ENCODE assay signal across 5 worm cellular contexts in genomic region chrX:2590777-2591176, ce11.
TF ChIP-seq lines count a peak whose summit lies in the region.

No protein-coding gene starts in this region.

TF ChIP-seq in whole organism, L1 larva, 84 proteins besides CTCF, POLR2A, EP300 and RAD21 (continues in another document):
- no peak for TF ChIP-seq hpl-2 (GFP tag; optimal IDR thresholded peaks at IDR 0.05; lab: Kevin White, UChicago)
- no peak for TF ChIP-seq aha-1 (tag; optimal IDR thresholded peaks at IDR 0.05; lab: Kevin White, UChicago)
- no peak for TF ChIP-seq unc-98 (GFP tag; IDR thresholded peaks at IDR 0.05; lab: Robert Waterston, UW)
- no peak for TF ChIP-seq Y116A8C.19 (tag; optimal IDR thresholded peaks at IDR 0.05; lab: Kevin White, UChicago; ENCODE audit: borderline replicate concordance)
- TF ChIP-seq C34B4.2 (tag; optimal IDR thresholded peaks at IDR 0.05; lab: Kevin White, UChicago): no peak
- TF ChIP-seq dpl-1 (GFP tag; optimal IDR thresholded peaks at IDR 0.05; lab: Kevin White, UChicago): no peak
- TF ChIP-seq nhr-90 (tag; optimal IDR thresholded peaks at IDR 0.05; lab: Kevin White, UChicago; ENCODE audit: poor library complexity): peak; percentile 36
- TF ChIP-seq tlp-1 (tag; optimal IDR thresholded peaks at IDR 0.05; lab: Kevin White, UChicago): no peak
- TF ChIP-seq nhr-71 (tag; optimal IDR thresholded peaks at IDR 0.05; lab: Kevin White, UChicago): peak; percentile 15
- TF ChIP-seq grh-1 (GFP tag; IDR thresholded peaks at IDR 0.05; lab: Robert Waterston, UW): no peak
- TF ChIP-seq skn-1 (tag; optimal IDR thresholded peaks at IDR 0.05; lab: Kevin White, UChicago): peak; percentile 36
- TF ChIP-seq blmp-1 (tag; optimal IDR thresholded peaks at IDR 0.05; lab: Kevin White, UChicago): peak; percentile 85
- no peak for TF ChIP-seq nhr-12 (tag; optimal IDR thresholded peaks at IDR 0.05; lab: Kevin White, UChicago)
- no peak for TF ChIP-seq isw-1 (GFP tag; IDR thresholded peaks at IDR 0.05; lab: Robert Waterston, UW)
- TF ChIP-seq C04F5.9 (tag; optimal IDR thresholded peaks at IDR 0.05; lab: Kevin White, UChicago): no peak
- TF ChIP-seq alr-1 (tag; optimal IDR thresholded peaks at IDR 0.05; lab: Kevin White, UChicago; ENCODE audit: borderline replicate concordance): no peak
- TF ChIP-seq lin-14 (GFP tag; optimal IDR thresholded peaks at IDR 0.05; lab: Kevin White, UChicago): peak; percentile 64
- TF ChIP-seq elt-3 (tag; optimal IDR thresholded peaks at IDR 0.05; lab: Kevin White, UChicago): peak in 1 of 6 experiments; percentile 76

TF ChIP-seq in whole organism, L2 larva, 48 proteins besides CTCF, POLR2A, EP300 and RAD21:
- TF ChIP-seq ceh-16 (tag; optimal IDR thresholded peaks at IDR 0.05; lab: Kevin White, UChicago): peak; percentile 24
- TF ChIP-seq nhr-6 (tag; optimal IDR thresholded peaks at IDR 0.05; lab: Kevin White, UChicago): peak; percentile 10
- no peak for TF ChIP-seq lin-39 (tag; optimal IDR thresholded peaks at IDR 0.05; lab: Kevin White, UChicago)
- TF ChIP-seq sma-3 (GFP tag; optimal IDR thresholded peaks at IDR 0.05; lab: Kevin White, UChicago): peak; percentile 12
- TF ChIP-seq nhr-21 (tag; optimal IDR thresholded peaks at IDR 0.05; lab: Kevin White, UChicago): peak; percentile 82
- TF ChIP-seq fos-1 (tag; optimal IDR thresholded peaks at IDR 0.05; lab: Kevin White, UChicago): peak; percentile 26
- TF ChIP-seq blmp-1 (tag; optimal IDR thresholded peaks at IDR 0.05; lab: Kevin White, UChicago; ENCODE audit: insufficient read depth): peak; percentile 36
- peak; percentile 47 for TF ChIP-seq sma-9 (GFP tag; optimal IDR thresholded peaks at IDR 0.05; lab: Kevin White, UChicago)
- no peak for TF ChIP-seq sma-9 (tag; optimal IDR thresholded peaks at IDR 0.05; lab: Kevin White, UChicago)
- no peak for TF ChIP-seq nhr-237 (tag; optimal IDR thresholded peaks at IDR 0.05; lab: Kevin White, UChicago)
- peak; percentile 85 for TF ChIP-seq nhr-25 (tag; optimal IDR thresholded peaks at IDR 0.05; lab: Kevin White, UChicago)
- TF ChIP-seq ama-1 (optimal IDR thresholded peaks at IDR 0.05; lab: Kevin White, UChicago): peak; percentile 49
- TF ChIP-seq nhr-129 (tag; optimal IDR thresholded peaks at IDR 0.05; lab: Kevin White, UChicago): peak; percentile 38
- peak; percentile 17 for TF ChIP-seq crh-2 (tag; optimal IDR thresholded peaks at IDR 0.05; lab: Kevin White, UChicago)
- no peak for TF ChIP-seq unc-39 (tag; optimal IDR thresholded peaks at IDR 0.05; lab: Kevin White, UChicago)
- peak; percentile 73 for TF ChIP-seq sem-4 (tag; optimal IDR thresholded peaks at IDR 0.05; lab: Kevin White, UChicago)
- no peak for TF ChIP-seq lsy-2 (tag; optimal IDR thresholded peaks at IDR 0.05; lab: Kevin White, UChicago)
- TF ChIP-seq ztf-4 (tag; optimal IDR thresholded peaks at IDR 0.05; lab: Kevin White, UChicago): no peak

TF ChIP-seq in whole organism, L3 larva, 47 proteins besides CTCF, POLR2A, EP300 and RAD21 (continues in another document):
- TF ChIP-seq nhr-25 (tag; optimal IDR thresholded peaks at IDR 0.05; lab: Kevin White, UChicago) (peak; percentile 86), ceh-9 (tag; optimal IDR thresholded peaks at IDR 0.05; lab: Kevin White, UChicago) (no peak), tbx-2 (tag; optimal IDR thresholded peaks at IDR 0.05; lab: Kevin White, UChicago) (peak; percentile 15), ztf-11 (tag; optimal IDR thresholded peaks at IDR 0.05; lab: Kevin White, UChicago) (no peak), hmg-11 (tag; optimal IDR thresholded peaks at IDR 0.05; lab: Kevin White, UChicago) (no peak), fkh-2 (tag; optimal IDR thresholded peaks at IDR 0.05; lab: Kevin White, UChicago) (no peak), elt-3 (tag; optimal IDR thresholded peaks at IDR 0.05; lab: Kevin White, UChicago) (peak in 1 of 3 experiments; percentile 25), pqm-1 (tag; optimal IDR thresholded peaks at IDR 0.05; lab: Kevin White, UChicago) (no peak), R02D3.7 (tag; optimal IDR thresholded peaks at IDR 0.05; lab: Kevin White, UChicago) (no peak), egl-27 (tag; optimal IDR thresholded peaks at IDR 0.05; lab: Kevin White, UChicago) (no peak), sea-2 (GFP tag; optimal IDR thresholded peaks at IDR 0.05; lab: Kevin White, UChicago) (no peak), lsy-12 (tag; optimal IDR thresholded peaks at IDR 0.05; lab: Kevin White, UChicago) (peak; percentile 15), nhr-76 (tag; optimal IDR thresholded peaks at IDR 0.05; lab: Kevin White, UChicago) (no peak), aly-2 (tag; optimal IDR thresholded peaks at IDR 0.05; lab: Kevin White, UChicago) (no peak), daf-12 (tag; optimal IDR thresholded peaks at IDR 0.05; lab: Kevin White, UChicago) (no peak), nhr-28 (tag; optimal IDR thresholded peaks at IDR 0.05; lab: Kevin White, UChicago) (no peak), skn-1 (tag; optimal IDR thresholded peaks at IDR 0.05; lab: Kevin White, UChicago) (no peak), nhr-43 (tag; optimal IDR thresholded peaks at IDR 0.05; lab: Kevin White, UChicago; ENCODE audit: poor library complexity, severe bottlenecking) (peak; percentile 71), fos-1 (tag; optimal IDR thresholded peaks at IDR 0.05; lab: Kevin White, UChicago) (no peak), ceh-16 (tag; optimal IDR thresholded peaks at IDR 0.05; lab: Kevin White, UChicago) (no peak), nhr-11 (tag; optimal IDR thresholded peaks at IDR 0.05; lab: Kevin White, UChicago) (no peak)

TF ChIP-seq in whole organism, L4 larva, 104 proteins besides CTCF, POLR2A, EP300 and RAD21 (continues in another document):
- no peak for TF ChIP-seq gei-8 (GFP tag; optimal IDR thresholded peaks at IDR 0.05; lab: Kevin White, UChicago)
- TF ChIP-seq nhr-25 (tag; optimal IDR thresholded peaks at IDR 0.05; lab: Kevin White, UChicago; ENCODE audit: borderline replicate concordance, insufficient read depth): peak; percentile 68
- peak; percentile 64 for TF ChIP-seq hlh-30 (tag; optimal IDR thresholded peaks at IDR 0.05; lab: Kevin White, UChicago; ENCODE audit: insufficient read depth)
- no peak for TF ChIP-seq rbr-2 (tag; optimal IDR thresholded peaks at IDR 0.05; lab: Kevin White, UChicago)
- TF ChIP-seq dpl-1 (GFP tag; optimal IDR thresholded peaks at IDR 0.05; lab: Kevin White, UChicago): no peak
- 0 out of 2 replicates have a peak, but pooled peaks have one; percentile 27 for TF ChIP-seq ceh-20 (GFP tag; IDR thresholded peaks at IDR 0.05; lab: Robert Waterston, UW)
- peak in 1 of 2 experiments; percentile 60 for TF ChIP-seq mdl-1 (tag; optimal IDR thresholded peaks at IDR 0.05; lab: Kevin White, UChicago)
- TF ChIP-seq skn-1 (tag; optimal IDR thresholded peaks at IDR 0.05; lab: Kevin White, UChicago): no peak
- TF ChIP-seq hlh-11 (tag; optimal IDR thresholded peaks at IDR 0.05; lab: Kevin White, UChicago): peak; percentile 71
- peak in 1 of 2 experiments; percentile 95 for TF ChIP-seq unc-62 (GFP tag; optimal IDR thresholded peaks at IDR 0.05 in 1 of 2; lab: Kevin White, UChicago)
- no peak for TF ChIP-seq unc-62 (tag; optimal IDR thresholded peaks at IDR 0.05; lab: Kevin White, UChicago)
- peak; percentile 55 for TF ChIP-seq dve-1 (tag; optimal IDR thresholded peaks at IDR 0.05; lab: Kevin White, UChicago; ENCODE audit: insufficient read depth)
- TF ChIP-seq F10B5.3 (tag; optimal IDR thresholded peaks at IDR 0.05; lab: Kevin White, UChicago): no peak
- TF ChIP-seq nhr-48 (tag; optimal IDR thresholded peaks at IDR 0.05; lab: Kevin White, UChicago): peak; percentile 79
- TF ChIP-seq tra-1 (GFP tag; IDR thresholded peaks at IDR 0.05; lab: Robert Waterston, UW): peak; percentile 71; the same call in 1 of the 2 replicates
- TF ChIP-seq dmd-6 (GFP tag; IDR thresholded peaks at IDR 0.05; lab: Robert Waterston, UW): 0 out of 2 replicates have a peak, but pooled peaks have one; percentile 17
- TF ChIP-seq aha-1 (tag; lab: Kevin White, UChicago): peak; percentile 71
- peak; percentile 54 for TF ChIP-seq mep-1 (tag; optimal IDR thresholded peaks at IDR 0.05; lab: Kevin White, UChicago)
- TF ChIP-seq nhr-28 (tag; optimal IDR thresholded peaks at IDR 0.05; lab: Kevin White, UChicago): peak; percentile 79
- peak; percentile 30 for TF ChIP-seq mxl-3 (GFP tag; optimal IDR thresholded peaks at IDR 0.05; lab: Kevin White, UChicago)

TF ChIP-seq in whole organism, young adult, 124 proteins besides CTCF, POLR2A, EP300 and RAD21:
- TF ChIP-seq ekl-4 (GFP tag; IDR thresholded peaks at IDR 0.05; lab: Robert Waterston, UW) (no peak), bed-1 (GFP tag; IDR thresholded peaks at IDR 0.05; lab: Robert Waterston, UW) (no peak), lin-26 (GFP tag; IDR thresholded peaks at IDR 0.05; lab: Robert Waterston, UW) (peak; percentile 41; the same call in 1 of the 2 replicates), tbp1 (GFP tag; optimal IDR thresholded peaks at IDR 0.05; lab: Kevin White, UChicago) (peak; percentile 26), nhr-90 (tag; optimal IDR thresholded peaks at IDR 0.05; lab: Kevin White, UChicago) (no peak), lin-40 (tag; optimal IDR thresholded peaks at IDR 0.05; lab: Kevin White, UChicago) (peak; percentile 27), rpc-1 (optimal IDR thresholded peaks at IDR 0.05; lab: Kevin White, UChicago) (no peak), rpc-1 (tag; optimal IDR thresholded peaks at IDR 0.05; lab: Kevin White, UChicago) (no peak), sptf-2 (GFP tag; optimal IDR thresholded peaks at IDR 0.05; lab: Kevin White, UChicago) (no peak), B0035.1 (tag; optimal IDR thresholded peaks at IDR 0.05; lab: Kevin White, UChicago) (no peak), dox-1 (GFP tag; IDR thresholded peaks at IDR 0.05; lab: Robert Waterston, UW) (no peak), ztf-26 (tag; optimal IDR thresholded peaks at IDR 0.05; lab: Kevin White, UChicago) (peak; percentile 52), lir-1 (GFP tag; conservative IDR thresholded peaks at IDR 0.05; lab: Robert Waterston, UW) (no peak), mes-4 (tag; optimal IDR thresholded peaks at IDR 0.05; lab: Kevin White, UChicago) (no peak), pbrm-1 (GFP tag; IDR thresholded peaks at IDR 0.05; lab: Robert Waterston, UW) (no peak), F57C9.4 (tag; optimal IDR thresholded peaks at IDR 0.05; lab: Kevin White, UChicago) (no peak), B0019.2 (GFP tag; conservative IDR thresholded peaks at IDR 0.05; lab: Robert Waterston, UW) (no peak), attf-6 (GFP tag; IDR thresholded peaks at IDR 0.05; lab: Robert Waterston, UW) (no peak), mcd-1 (GFP tag; IDR thresholded peaks at IDR 0.05; lab: Robert Waterston, UW) (no peak)
